Worm (Caenorhabditis elegans): Measurements from ENCODE around the gene fbxc-22.

The fbxc-22 gene

ce11 chrII:1650502-1650901, 40.4 kb downstream of the fbxc-22 start, which contains the start of gene fbxb-20:
Gene fbxb-20 (minus strand): TSS chrII:1650602.
- TF ChIP-seq aha-1 (tag) (no peak), dmd-6 (GFP tag; IDR thresholded peaks at IDR 0.05) (no peak), dpl-1 (GFP tag; optimal IDR thresholded peaks at IDR 0.05) (no peak), ces-1 (GFP tag; optimal IDR thresholded peaks at IDR 0.05) (no peak), spr-1 (tag; optimal IDR thresholded peaks at IDR 0.05) (no peak), ztf-11 (tag; optimal IDR thresholded peaks at IDR 0.05) (no peak), snpc-4 (tag; optimal IDR thresholded peaks at IDR 0.05) (no peak), mep-1 (tag; optimal IDR thresholded peaks at IDR 0.05) (no peak), ztf-7 (tag; optimal IDR thresholded peaks at IDR 0.05) (no peak), ceh-82 (tag; optimal IDR thresholded peaks at IDR 0.05) (no peak), jun-1 (tag; optimal IDR thresholded peaks at IDR 0.05) (no peak), daf-19 (GFP tag; conservative IDR thresholded peaks at IDR 0.05) (no peak), zag-1 (tag; optimal IDR thresholded peaks at IDR 0.05) (no peak), unc-62 (GFP tag; optimal IDR thresholded peaks at IDR 0.05 in 1 of 2) (no peak), unc-62 (tag; optimal IDR thresholded peaks at IDR 0.05) (no peak), fos-1 (tag; optimal IDR thresholded peaks at IDR 0.05) (no peak), dmd-8 (GFP tag; IDR thresholded peaks at IDR 0.05) (no peak), fkh-10 (GFP tag; optimal IDR thresholded peaks at IDR 0.05) (no peak)

- TF ChIP-seq hmg-1.1 (GFP tag; IDR thresholded peaks at IDR 0.05) (no peak), egl-27 (tag; optimal IDR thresholded peaks at IDR 0.05) (no peak), unc-62 (GFP tag; optimal IDR thresholded peaks at IDR 0.05 in 1 of 2) (no peak), unc-62 (tag; optimal IDR thresholded peaks at IDR 0.05) (no peak), tag-97 (GFP tag; IDR thresholded peaks at IDR 0.05) (no peak), nhr-237 (tag; optimal IDR thresholded peaks at IDR 0.05) (no peak), dmd-8 (GFP tag; IDR thresholded peaks at IDR 0.05) (no peak), F10B5.3 (tag; optimal IDR thresholded peaks at IDR 0.05) (no peak)
These were observed 42.1 kb downstream of the fbxc-22 start, which contains the start of gene fbxb-21 for ce11 chrII:1648768-1649167. Gene fbxb-21 (minus strand): TSS chrII:1648868.

- no peak for TF ChIP-seq aha-1 (tag)
- TF ChIP-seq jun-1 (tag; optimal IDR thresholded peaks at IDR 0.05), result no peak
- TF ChIP-seq ces-1 (GFP tag; optimal IDR thresholded peaks at IDR 0.05), result no peak
- no peak for TF ChIP-seq nhr-25 (tag; optimal IDR thresholded peaks at IDR 0.05; ENCODE audit: borderline replicate concordance, insufficient read depth)
- no peak for TF ChIP-seq nhr-111 (GFP tag; optimal IDR thresholded peaks at IDR 0.05)
- TF ChIP-seq mes-2 (tag; optimal IDR thresholded peaks at IDR 0.05; ENCODE audit: poor library complexity, severe bottlenecking), result no peak
- no peak for TF ChIP-seq zfp-2 (tag; optimal IDR thresholded peaks at IDR 0.05)
- no peak for TF ChIP-seq dmd-8 (GFP tag; IDR thresholded peaks at IDR 0.05)
- TF ChIP-seq ctbp-1 (GFP tag; IDR thresholded peaks at IDR 0.05), result no peak
- TF ChIP-seq lsy-2 (tag; optimal IDR thresholded peaks at IDR 0.05), result no peak
- no peak for TF ChIP-seq nhr-102 (tag; optimal IDR thresholded peaks at IDR 0.05)
- no peak for TF ChIP-seq unc-62 (GFP tag; optimal IDR thresholded peaks at IDR 0.05 in 1 of 2)
- no peak for TF ChIP-seq unc-62 (tag; optimal IDR thresholded peaks at IDR 0.05)
- TF ChIP-seq daf-12 (tag; optimal IDR thresholded peaks at IDR 0.05), result no peak
- no peak for TF ChIP-seq R02D3.7 (tag; optimal IDR thresholded peaks at IDR 0.05)
- TF ChIP-seq set-16 (GFP tag; IDR thresholded peaks at IDR 0.05), result no peak
These were observed 44.7 kb downstream of the fbxc-22 start, which contains the start of gene ZC204.17 for ce11 chrII:1646199-1646598. Gene ZC204.17 (minus strand): TSS chrII:1646299.

DNA sequence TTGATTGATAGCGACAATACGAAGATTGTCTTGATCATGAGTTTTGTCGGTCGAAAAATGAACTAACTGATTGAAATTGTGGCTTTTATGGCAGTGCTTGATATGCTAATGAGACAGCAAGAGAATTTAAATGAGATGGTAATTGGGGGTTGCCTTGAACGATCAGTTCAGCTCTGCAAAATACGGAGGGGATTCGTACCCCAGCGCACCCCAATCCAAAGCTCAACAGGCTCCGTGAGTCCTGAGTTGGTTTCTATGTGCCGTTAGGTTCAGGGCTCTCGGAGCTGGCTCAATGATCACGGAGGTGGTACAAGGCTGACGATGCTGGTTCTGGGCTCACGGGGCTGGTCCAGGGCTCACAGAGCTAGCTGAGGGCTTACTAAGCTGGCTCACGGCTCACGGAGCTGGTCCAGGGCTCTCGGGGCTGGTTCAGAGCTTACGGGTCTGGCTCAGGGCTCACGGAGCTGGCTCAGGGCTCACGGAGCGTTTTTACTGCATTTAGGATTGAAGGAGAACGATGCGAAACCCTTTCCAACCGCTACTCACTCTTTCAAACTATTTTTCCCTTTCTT, 46.0 kb downstream of the fbxc-22 start, which contains the start of gene ZC204.6:
TSS of gene ZC204.6 (minus strand) at position 51 of the 572 bp plus-strand sequence.
- TF ChIP-seq unc-39 (tag; optimal IDR thresholded peaks at IDR 0.05) (no peak), dmd-6 (GFP tag; IDR thresholded peaks at IDR 0.05) (no peak), nhr-41 (GFP tag; IDR thresholded peaks at IDR 0.05) (no peak), sdz-12 (GFP tag; optimal IDR thresholded peaks at IDR 0.05) (no peak), set-16 (GFP tag; IDR thresholded peaks at IDR 0.05) (peak; percentile 93), F44E2.7 (GFP tag; IDR thresholded peaks at IDR 0.05) (no peak), saeg-2 (GFP tag; IDR thresholded peaks at IDR 0.05) (no peak), dve-1 (tag; optimal IDR thresholded peaks at IDR 0.05; ENCODE audit: insufficient read depth) (no peak), daf-12 (tag; optimal IDR thresholded peaks at IDR 0.05) (no peak), egl-43 (GFP tag; IDR thresholded peaks at IDR 0.05) (0 out of 2 replicates have a peak, but pooled peaks have one; percentile 27), gei-8 (GFP tag; optimal IDR thresholded peaks at IDR 0.05) (no peak), aha-1 (tag) (peak; percentile 42), daf-19 (GFP tag; conservative IDR thresholded peaks at IDR 0.05) (no peak), dpl-1 (GFP tag; optimal IDR thresholded peaks at IDR 0.05) (no peak), F49E8.2 (tag; optimal IDR thresholded peaks at IDR 0.05; ENCODE audit: borderline replicate concordance) (no peak), spr-3 (GFP tag; optimal IDR thresholded peaks at IDR 0.05) (no peak)

Data from whole organism, L4 larva.